Fruit fly (Drosophila melanogaster) whole organism, embryonic: ENCODE results near the gene Sgt1.

Experiments used
- Abd-B ChIP-seq: fragments of 200-800 bp; sonication (Bioruptor generic); optimal IDR thresholded peaks from 2 replicates; lab custom pipeline; 2018; ENCODE audit warnings: missing biosample characterization, mild to moderate bottlenecking, missing genetic modification characterization, moderate library complexity
- CG1024 ChIP-seq: fragments of 200-800 bp; sonication (Bioruptor generic); IDR thresholded peaks from 2 replicates; pipeline ENCODE4 v1.3.6; 2022; ENCODE audit warnings: missing biosample characterization, missing genetic modification characterization
- CG11398 ChIP-seq: fragments of 200-800 bp; sonication (Bioruptor generic); optimal IDR thresholded peaks from 2 replicates; lab custom pipeline; 2016; ENCODE audit warnings: missing biosample characterization, missing genetic modification characterization
- CG1233 ChIP-seq: fragments of 200-800 bp; sonication (Bioruptor generic); optimal IDR thresholded peaks from 4 replicates; lab custom pipeline; 2018; ENCODE audit warnings: missing biosample characterization, mild to moderate bottlenecking, missing genetic modification characterization
- CG12391 ChIP-seq: fragments of 200-800 bp; sonication (Bioruptor generic); optimal IDR thresholded peaks from 3 replicates; lab custom pipeline; 2018; ENCODE audit warnings: missing biosample characterization, mild to moderate bottlenecking, missing genetic modification characterization, moderate library complexity
- CG12659 ChIP-seq: fragments of 200-800 bp; sonication (Bioruptor generic); optimal IDR thresholded peaks from 3 replicates; lab custom pipeline; 2017; ENCODE audit warnings: mild to moderate bottlenecking, missing biosample characterization, missing genetic modification reagents, missing genetic modification characterization
- CG13296 ChIP-seq: fragments of 200-800 bp; sonication (Bioruptor generic); optimal IDR thresholded peaks from 3 replicates; lab custom pipeline; 2018; ENCODE audit warnings: missing biosample characterization, mild to moderate bottlenecking, missing genetic modification characterization
- CG15601 ChIP-seq: fragments of 200-800 bp; sonication (Bioruptor generic); optimal IDR thresholded peaks from 3 replicates; lab custom pipeline; 2019; ENCODE audit warnings: missing biosample characterization, mild to moderate bottlenecking, missing genetic modification characterization, moderate library complexity
- CG1602 ChIP-seq: fragments of 200-800 bp; sonication (Bioruptor generic); optimal IDR thresholded peaks from 3 replicates; lab custom pipeline; 2016; ENCODE audit warnings: missing biosample characterization, missing genetic modification characterization
- CG17186 ChIP-seq: fragments of 200-800 bp; sonication (Bioruptor generic); optimal IDR thresholded peaks from 3 replicates; lab custom pipeline; 2017; ENCODE audit warnings: missing biosample characterization, missing genetic modification reagents, missing genetic modification characterization
- CG17359 ChIP-seq: fragments of 200-800 bp; sonication (Bioruptor generic); optimal IDR thresholded peaks from 3 replicates; lab custom pipeline; 2018; ENCODE audit warnings: missing biosample characterization, mild to moderate bottlenecking, missing genetic modification characterization, moderate library complexity
- CG17568 ChIP-seq: fragments of 200-800 bp; sonication (Bioruptor generic); optimal IDR thresholded peaks from 2 replicates; lab custom pipeline; 2018; ENCODE audit warnings: missing biosample characterization, mild to moderate bottlenecking, missing genetic modification characterization, moderate library complexity
- CG18011 ChIP-seq: fragments of 200-800 bp; sonication (Bioruptor generic); optimal IDR thresholded peaks from 2 replicates; lab custom pipeline; 2017; ENCODE audit warnings: missing biosample characterization, missing genetic modification characterization, mild to moderate bottlenecking, moderate library complexity, missing genotype
- CG2120 ChIP-seq: fragments of 200-800 bp; sonication (Bioruptor generic); optimal IDR thresholded peaks from 3 replicates; lab custom pipeline; 2016; ENCODE audit warnings: missing biosample characterization, missing genetic modification characterization
- CG30403 ChIP-seq: fragments of 200-800 bp; sonication (Bioruptor generic); optimal IDR thresholded peaks from 3 replicates; lab custom pipeline; 2016; ENCODE audit warnings: missing biosample characterization, missing genetic modification characterization
- CG4328 ChIP-seq: fragments of 200-800 bp; sonication (Bioruptor generic); optimal IDR thresholded peaks from 3 replicates; lab custom pipeline; 2017; ENCODE audit warnings: missing biosample characterization, missing genetic modification reagents, missing genetic modification characterization
- CG4360 ChIP-seq: fragments of 200-800 bp; sonication (Bioruptor generic); IDR thresholded peaks from 2 replicates; pipeline ENCODE4 v1.3.6; 2022; ENCODE audit warnings: missing biosample characterization, missing genetic modification characterization
- CG5180 ChIP-seq: fragments of 200-800 bp; sonication (Bioruptor generic); optimal IDR thresholded peaks from 3 replicates; lab custom pipeline; 2017; ENCODE audit warnings: missing biosample characterization, missing genetic modification characterization, mild to moderate bottlenecking, moderate library complexity, missing genetic modification reagents
- CG6689 ChIP-seq: fragments of 200-800 bp; sonication (Bioruptor generic); IDR thresholded peaks from 2 replicates; pipeline ENCODE4 v1.3.6; 2022; ENCODE audit warnings: missing biosample characterization, missing genetic modification characterization
- CG9437 ChIP-seq: fragments of 200-800 bp; sonication (Bioruptor generic); optimal IDR thresholded peaks from 2 replicates; lab custom pipeline; 2018; ENCODE audit warnings: missing biosample characterization, mild to moderate bottlenecking, missing genetic modification characterization
- Chrac-16 ChIP-seq: fragments of 200-800 bp; sonication (Bioruptor generic); optimal IDR thresholded peaks from 3 replicates; lab custom pipeline; 2016; ENCODE audit warnings: missing biosample characterization, missing genetic modification characterization
- Doc2 ChIP-seq: fragments of 200-800 bp; sonication (Bioruptor generic); IDR thresholded peaks from 2 replicates; pipeline ENCODE4 v1.3.6; 2022; ENCODE audit warnings: missing biosample characterization, missing genetic modification characterization
- Fer2 ChIP-seq: fragments of 200-800 bp; sonication (Bioruptor generic); optimal IDR thresholded peaks from 2 replicates; lab custom pipeline; 2018; ENCODE audit warnings: missing biosample characterization, mild to moderate bottlenecking, missing genetic modification characterization, moderate library complexity
- HmgZ ChIP-seq: fragments of 200-800 bp; sonication (Bioruptor generic); optimal IDR thresholded peaks from 2 replicates; lab custom pipeline; 2018; ENCODE audit warnings: missing biosample characterization, mild to moderate bottlenecking, missing genetic modification characterization
- Lhr ChIP-seq: fragments of 200-800 bp; sonication (Bioruptor generic); optimal IDR thresholded peaks from 3 replicates; lab custom pipeline; 2017; ENCODE audit warnings: mild to moderate bottlenecking, missing biosample characterization, missing genetic modification reagents, missing genetic modification characterization
- Myb ChIP-seq: fragments of 200-800 bp; sonication (Bioruptor generic); optimal IDR thresholded peaks from 2 replicates; lab custom pipeline; 2016; ENCODE audit warnings: missing biosample characterization, missing genetic modification characterization
- Nf-YB ChIP-seq: fragments of 200-800 bp; sonication (Bioruptor generic); optimal IDR thresholded peaks from 3 replicates; lab custom pipeline; 2019; ENCODE audit warnings: missing biosample characterization, mild to moderate bottlenecking, missing genetic modification characterization, moderate library complexity
- Opbp ChIP-seq: fragments of 200-800 bp; sonication (Bioruptor generic); IDR thresholded peaks from 3 replicates; pipeline ENCODE4 v1.3.6; 2022; ENCODE audit warnings: missing biosample characterization, missing genetic modification characterization; ENCODE audit not compliant: partially characterized antibody
- PHDP ChIP-seq: fragments of 200-800 bp; sonication (Bioruptor generic); optimal IDR thresholded peaks from 3 replicates; lab custom pipeline; 2018; ENCODE audit warnings: missing biosample characterization, mild to moderate bottlenecking, missing genetic modification characterization, moderate library complexity
- Sin3A ChIP-seq: fragments of >200 bp; optimal IDR thresholded peaks from 2 replicates; lab custom pipeline; 2018
- Ssrp ChIP-seq: fragments of 200-800 bp; sonication (Bioruptor generic); optimal IDR thresholded peaks from 2 replicates; lab custom pipeline; 2018; ENCODE audit warnings: missing biosample characterization, mild to moderate bottlenecking, missing genetic modification characterization, moderate library complexity
- ase ChIP-seq: fragments of 200-800 bp; sonication (Bioruptor generic); IDR thresholded peaks from 3 replicates; pipeline ENCODE4 v1.3.6; 2022; ENCODE audit warnings: missing biosample characterization, missing genetic modification characterization
- btn ChIP-seq: fragments of 200-800 bp; sonication (Bioruptor generic); optimal IDR thresholded peaks from 2 replicates; lab custom pipeline; 2016; ENCODE audit warnings: missing biosample characterization, missing genetic modification characterization
- corto ChIP-seq: fragments of 200-800 bp; sonication (Bioruptor generic); optimal IDR thresholded peaks from 2 replicates; lab custom pipeline; 2016; ENCODE audit warnings: missing biosample characterization, mild to moderate bottlenecking, missing genetic modification characterization, moderate library complexity
- da ChIP-seq: fragments of 200-800 bp; sonication (Bioruptor generic); optimal IDR thresholded peaks from 2 replicates; lab custom pipeline; 2016; ENCODE audit warnings: missing biosample characterization, missing genetic modification characterization
- dysf ChIP-seq: fragments of 200-800 bp; sonication (Bioruptor generic); IDR thresholded peaks from 3 replicates; pipeline ENCODE4 v1.3.6; 2022; ENCODE audit warnings: missing biosample characterization, missing genetic modification characterization
- grn ChIP-seq: fragments of 200-800 bp; sonication (Bioruptor generic); optimal IDR thresholded peaks from 3 replicates; lab custom pipeline; 2017; ENCODE audit warnings: missing biosample characterization, missing genetic modification characterization
- gsb-n ChIP-seq: fragments of 200-800 bp; sonication (Bioruptor generic); optimal IDR thresholded peaks from 3 replicates; lab custom pipeline; 2018; ENCODE audit warnings: missing biosample characterization, mild to moderate bottlenecking, missing genetic modification characterization
- ham ChIP-seq: fragments of 200-800 bp; sonication (Bioruptor generic); IDR thresholded peaks from 2 replicates; pipeline ENCODE4 v1.3.6; 2022; ENCODE audit warnings: missing biosample characterization, missing genetic modification characterization
- hbn ChIP-seq: fragments of 200-800 bp; sonication (Bioruptor generic); IDR thresholded peaks from 2 replicates; pipeline ENCODE4 v1.3.6; 2022; ENCODE audit warnings: missing biosample characterization, missing genetic modification characterization; ENCODE audit not compliant: partially characterized antibody
- kay ChIP-seq: fragments of 200-800 bp; sonication (Bioruptor generic); optimal IDR thresholded peaks from 2 replicates; lab custom pipeline; 2016; ENCODE audit warnings: missing biosample characterization, missing genetic modification characterization
- onecut ChIP-seq: fragments of 200-800 bp; sonication (Bioruptor generic); IDR thresholded peaks from 2 replicates; pipeline ENCODE4 v1.3.6; 2022; ENCODE audit warnings: missing biosample characterization, missing genetic modification characterization
- pan ChIP-seq, 4 experiments: fragments of >200 bp in 3 of 4; fragments of 200-800 bp in 1 of 4; sonication (Bioruptor generic) in 1 of 4; optimal IDR thresholded peaks in 3 of 4; IDR thresholded peaks in 1 of 4; 2 replicates each; pipeline versions ENCODE4 v1.3.6 to Lab custom; 2017 to 2022; ENCODE audit warnings: missing biosample characterization in 2 of 4, missing genetic modification characterization in 2 of 4, mixed read lengths in 1 of 4
- sim ChIP-seq: fragments of 200-800 bp; sonication (Bioruptor generic); IDR thresholded peaks from 2 replicates; pipeline ENCODE4 v1.3.6; 2022; ENCODE audit warnings: missing biosample characterization, missing genetic modification characterization
- stc ChIP-seq: fragments of 200-800 bp; sonication (Bioruptor generic); IDR thresholded peaks from 2 replicates; pipeline ENCODE4 v1.3.6; 2022; ENCODE audit warnings: missing biosample characterization, missing genetic modification characterization
- tll ChIP-seq, 2 experiments: fragments of 200-800 bp in 1 of 2; fragments of >200 bp in 1 of 2; sonication (Bioruptor generic) in 1 of 2; optimal IDR thresholded peaks; 2 replicates each; lab custom pipeline; 2017 to 2019; ENCODE audit warnings: missing biosample characterization in 2 of 2, missing genetic modification characterization in 2 of 2, mild to moderate bottlenecking in 1 of 2, moderate library complexity in 1 of 2
- ttk ChIP-seq: fragments of 200-800 bp; sonication (Bioruptor generic); IDR thresholded peaks from 2 replicates; pipeline ENCODE4 v2.1.2; 2022; ENCODE audit warnings: missing biosample characterization, missing genetic modification characterization
- wdn ChIP-seq: fragments of 200-800 bp; sonication (Bioruptor generic); IDR thresholded peaks from 2 replicates; pipeline ENCODE4 v1.3.6; 2022; ENCODE audit warnings: missing biosample characterization, missing genetic modification characterization
- wek ChIP-seq: fragments of 200-800 bp; sonication (Bioruptor generic); optimal IDR thresholded peaks from 3 replicates; lab custom pipeline; 2018; ENCODE audit warnings: missing biosample characterization, mild to moderate bottlenecking, missing genetic modification characterization, moderate library complexity
- zen2 ChIP-seq: fragments of 200-800 bp; sonication (Bioruptor generic); IDR thresholded peaks from 3 replicates; pipeline ENCODE4 v1.3.6; 2022; ENCODE audit warnings: missing biosample characterization, missing genetic modification characterization; ENCODE audit not compliant: partially characterized antibody

The Sgt1 gene

DNA sequence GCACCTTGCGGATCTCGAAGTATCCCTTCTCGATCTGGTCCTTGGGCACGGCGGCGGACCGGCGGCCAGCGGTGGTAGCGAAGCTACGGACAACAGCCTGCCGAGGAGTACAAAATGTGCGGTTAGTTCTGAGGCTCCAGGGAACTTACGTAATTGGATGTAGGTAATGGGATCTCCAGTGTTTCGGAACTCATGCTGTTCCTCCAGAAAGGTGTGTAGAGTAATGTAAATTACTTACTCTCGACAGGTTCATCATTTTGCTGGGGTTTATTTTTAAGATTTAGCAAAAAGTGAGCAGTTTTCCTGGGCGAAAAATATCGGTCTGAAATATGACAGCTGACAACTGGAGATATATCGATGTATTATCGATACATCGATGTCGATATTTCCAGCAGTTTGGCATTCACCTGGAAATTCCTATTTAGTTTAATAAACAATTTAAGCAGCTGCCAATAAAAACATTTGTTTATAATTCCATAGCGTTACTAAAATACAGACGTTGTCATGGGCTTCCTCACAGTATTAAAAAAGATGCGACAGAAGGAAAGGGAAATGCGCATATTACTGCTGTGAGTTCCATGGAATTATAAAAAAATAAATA lies 35.7 kb upstream of the Sgt1 start, which contains the start of the genes COX7A and Arl2 (continued):
- TF ChIP-seq CG17186 (no peak), corto (no peak), ase (GFP tag; lab: Robert Waterston, UW) (no peak), grn (GFP tag; lab: Kevin White, UChicago) (no peak), wek (GFP tag; lab: Kevin White, UChicago) (no peak), PHDP (tag; lab: Kevin White, UChicago) (no peak), CG4328 (GFP tag; lab: Kevin White, UChicago) (no peak), Lhr (GFP tag; lab: Kevin White, UChicago) (no peak), pan (optimal IDR thresholded peaks at IDR 0.05; lab: Kevin White, UChicago) (no peak), pan (GFP tag; optimal IDR thresholded peaks at IDR 0.05 in 1 of 2, IDR thresholded peaks at IDR 0.05 in 1 of 2) (no peak), da (GFP tag; lab: Kevin White, UChicago) (no peak), ham (GFP tag; lab: Robert Waterston, UW) (no peak), CG17568 (GFP tag; lab: Kevin White, UChicago) (no peak), ttk (GFP tag; lab: Robert Waterston, UW) (no peak), Opbp (GFP tag; lab: Robert Waterston, UW) (peak; percentile 98), HmgZ (tag; lab: Kevin White, UChicago) (peak; percentile 65), dysf (no peak), Ssrp (no peak), CG30403 (GFP tag; lab: Kevin White, UChicago) (no peak), kay (GFP tag; lab: Kevin White, UChicago) (no peak), CG13296 (GFP tag; lab: Kevin White, UChicago) (no peak), Fer2 (tag; lab: Kevin White, UChicago) (no peak), wdn (GFP tag; lab: Robert Waterston, UW) (no peak), gsb-n (no peak), CG1602 (GFP tag; lab: Kevin White, UChicago) (no peak), CG17359 (tag; lab: Kevin White, UChicago) (no peak), stc (GFP tag; lab: Robert Waterston, UW) (no peak), Doc2 (GFP tag; lab: Robert Waterston, UW) (no peak), CG4360 (GFP tag; lab: Robert Waterston, UW) (no peak), CG12659 (GFP tag; lab: Kevin White, UChicago) (peak; percentile 72), CG12391 (tag; lab: Kevin White, UChicago) (peak; percentile 17), Abd-B (no peak), btn (GFP tag; lab: Kevin White, UChicago) (no peak), Myb (GFP tag; lab: Kevin White, UChicago) (peak; percentile 1), tll (GFP tag; optimal IDR thresholded peaks at IDR 0.05; lab: Kevin White, UChicago) (no peak), CG5180 (no peak), CG18011 (GFP tag; lab: Kevin White, UChicago) (no peak), CG1233 (GFP tag; lab: Kevin White, UChicago) (no peak), sim (no peak), zen2 (GFP tag; lab: Robert Waterston, UW) (peak; percentile 95), hbn (GFP tag; lab: Robert Waterston, UW) (peak; percentile 95), CG2120 (GFP tag; lab: Kevin White, UChicago) (peak; percentile 11), CG9437 (GFP tag; lab: Kevin White, UChicago) (no peak), Sin3A (lab: Kevin White, UChicago) (peak; percentile 30), onecut (GFP tag; lab: Robert Waterston, UW) (0 out of 2 replicates have a peak, but pooled peaks have one; percentile 10), CG1024 (GFP tag; lab: Robert Waterston, UW) (no peak), CG15601 (tag; lab: Kevin White, UChicago) (no peak), CG6689 (GFP tag; lab: Robert Waterston, UW) (no peak), Chrac-16 (GFP tag; lab: Kevin White, UChicago) (no peak), Nf-YB (no peak), CG11398 (GFP tag; lab: Kevin White, UChicago) (no peak)
